Worm (Caenorhabditis elegans): Measurements from ENCODE around the gene R08C7.1.

Gene R08C7.1

DNA sequence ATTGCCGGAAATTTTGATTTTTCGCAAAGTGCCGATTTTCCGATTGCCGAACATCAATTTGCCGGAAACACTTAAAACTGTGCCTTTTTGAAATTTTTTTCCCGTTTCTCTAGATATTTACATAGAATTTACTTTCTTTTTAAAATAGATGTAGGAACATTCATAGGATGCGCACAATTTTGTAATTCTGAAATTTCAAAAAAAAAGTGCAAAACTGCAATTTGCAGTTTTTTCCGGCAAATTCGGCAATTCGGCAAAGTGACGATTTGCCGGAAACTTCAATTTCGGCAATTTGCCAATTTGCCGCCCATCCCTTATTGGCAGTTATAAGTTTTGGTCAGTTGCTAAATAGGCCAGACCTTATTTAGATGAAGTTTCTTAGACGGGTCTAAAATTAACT lies 5.0 kb downstream of the R08C7.1 start:
- TF ChIP-seq madf-2 (tag; optimal IDR thresholded peaks at IDR 0.05) (no peak), nhr-232 (tag; optimal IDR thresholded peaks at IDR 0.05) (no peak), pros-1 (tag; optimal IDR thresholded peaks at IDR 0.05) (no peak), elt-4 (tag; optimal IDR thresholded peaks at IDR 0.05) (no peak), rnt-1 (tag; optimal IDR thresholded peaks at IDR 0.05) (no peak), pax-1 (tag; optimal IDR thresholded peaks at IDR 0.05) (no peak), unc-42 (tag; optimal IDR thresholded peaks at IDR 0.05) (no peak), sox-4 (tag; optimal IDR thresholded peaks at IDR 0.05) (no peak)

DNA sequence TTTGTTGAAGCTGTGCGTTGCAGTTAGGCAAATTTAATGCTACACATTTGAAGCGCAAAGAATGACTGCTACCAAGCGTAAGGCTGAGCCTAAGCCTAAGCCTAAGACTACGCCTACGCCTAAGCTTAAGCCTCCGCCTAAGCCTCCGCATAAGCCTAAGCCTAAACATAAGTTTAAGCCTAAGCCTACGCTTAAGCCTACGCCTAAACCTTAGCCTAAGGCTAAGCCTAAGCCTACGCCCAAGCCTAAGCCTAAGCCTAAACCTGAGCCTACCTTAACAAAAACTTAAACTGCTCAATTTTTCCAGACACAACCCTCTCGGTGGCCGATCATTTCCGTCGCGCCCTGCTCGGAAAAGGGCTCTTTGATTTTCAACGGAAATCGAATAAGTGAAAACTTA lies 7.7 kb downstream of the R08C7.1 start:
- TF ChIP-seq F13H6.1 (tag; optimal IDR thresholded peaks at IDR 0.05): no peak
- TF ChIP-seq dmd-4 (tag; optimal IDR thresholded peaks at IDR 0.05; ENCODE audit: borderline replicate concordance): no peak
- no peak for TF ChIP-seq lim-6 (tag; optimal IDR thresholded peaks at IDR 0.05)
- TF ChIP-seq ceh-31 (tag; optimal IDR thresholded peaks at IDR 0.05): no peak
- no peak for TF ChIP-seq hlh-8 (tag; optimal IDR thresholded peaks at IDR 0.05)
- TF ChIP-seq pat-9 (tag; optimal IDR thresholded peaks at IDR 0.05): no peak

DNA sequence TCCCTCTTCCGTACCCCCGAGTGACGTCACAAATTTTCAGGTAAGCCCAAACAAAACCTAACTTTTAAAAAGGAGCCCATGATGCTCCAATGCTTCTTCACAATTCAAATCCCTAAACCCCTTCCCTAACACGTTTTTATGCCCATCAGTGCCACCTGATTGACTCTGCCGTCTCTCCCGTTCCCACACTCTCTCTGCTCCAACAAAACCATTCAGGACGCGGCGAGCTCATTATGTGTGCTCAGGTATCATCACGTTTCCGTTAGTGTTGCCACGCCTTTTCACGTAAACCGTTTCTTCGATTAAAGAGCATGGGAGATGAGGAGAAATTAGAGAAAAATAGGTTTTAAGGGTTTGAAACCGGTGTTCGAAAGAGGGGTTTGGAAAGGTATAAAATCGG lies 11.5 kb downstream of the R08C7.1 start, which contains the start of gene M01H9.2:
Gene M01H9.2 (minus strand): TSS at position 101 of the 400 bp plus-strand sequence.
- TF ChIP-seq tbx-2 (tag; optimal IDR thresholded peaks at IDR 0.05): no peak
- TF ChIP-seq ahr-1 (tag; optimal IDR thresholded peaks at IDR 0.05): no peak
- TF ChIP-seq unc-86 (tag; optimal IDR thresholded peaks at IDR 0.05): no peak
- no peak for TF ChIP-seq madf-2 (tag; optimal IDR thresholded peaks at IDR 0.05)
- TF ChIP-seq ceh-45 (GFP tag; IDR thresholded peaks at IDR 0.05): no peak
- no peak for TF ChIP-seq ttx-3 (tag; optimal IDR thresholded peaks at IDR 0.05)
- no peak for TF ChIP-seq lin-11 (tag; optimal IDR thresholded peaks at IDR 0.05)
- no peak for TF ChIP-seq pag-3 (tag; optimal IDR thresholded peaks at IDR 0.05; ENCODE audit: borderline replicate concordance)
- no peak for TF ChIP-seq sdc-2 (tag; optimal IDR thresholded peaks at IDR 0.05)
- TF ChIP-seq unc-42 (tag; optimal IDR thresholded peaks at IDR 0.05): no peak

DNA sequence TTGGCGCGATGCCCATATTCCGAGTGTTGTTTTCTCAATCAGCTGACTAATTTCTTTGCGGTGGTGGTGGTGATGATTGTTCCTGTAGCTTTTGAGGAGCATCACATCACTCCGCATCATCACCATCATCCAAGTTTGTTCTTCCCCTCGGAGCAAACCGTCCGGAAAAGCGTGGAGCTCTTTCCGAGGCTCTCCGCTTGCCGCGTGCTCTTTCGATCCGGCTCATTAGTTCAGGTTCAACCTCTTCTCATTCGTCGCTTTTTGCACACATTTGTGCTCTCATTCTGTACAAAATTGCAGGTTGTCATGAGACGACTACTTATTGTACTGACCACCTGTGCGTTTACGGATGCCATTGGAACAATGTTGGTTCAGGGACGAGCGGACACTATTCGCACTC lies 13.5 kb downstream of the R08C7.1 start, which contains the start of gene M01H9.5:
Gene M01H9.5 (plus strand): TSS at position 301 of the 400 bp plus-strand sequence.
- TF ChIP-seq hlh-30 (tag; optimal IDR thresholded peaks at IDR 0.05; ENCODE audit: insufficient read depth) (no peak), npax-4 (tag; optimal IDR thresholded peaks at IDR 0.05) (no peak), ceh-30 (tag; optimal IDR thresholded peaks at IDR 0.05) (no peak), rnt-1 (tag; optimal IDR thresholded peaks at IDR 0.05) (no peak), T23F11.4 (GFP tag; optimal IDR thresholded peaks at IDR 0.05) (no peak), syd-9 (tag; optimal IDR thresholded peaks at IDR 0.05) (no peak), lin-11 (tag; optimal IDR thresholded peaks at IDR 0.05) (no peak), fkh-10 (GFP tag; optimal IDR thresholded peaks at IDR 0.05) (no peak), Y22D7AL.16 (tag; optimal IDR thresholded peaks at IDR 0.05) (no peak), nfya-1 (tag; optimal IDR thresholded peaks at IDR 0.05) (no peak), unc-55 (GFP tag; optimal IDR thresholded peaks at IDR 0.05) (no peak), hlh-13 (GFP tag; optimal IDR thresholded peaks at IDR 0.05) (no peak), ztf-16 (tag; optimal IDR thresholded peaks at IDR 0.05) (no peak), pqm-1 (tag; optimal IDR thresholded peaks at IDR 0.05) (no peak), ttx-3 (tag; optimal IDR thresholded peaks at IDR 0.05) (no peak)

ce11 chrIV:4468046-4468727 lies 16.5 kb downstream of the R08C7.1 start:
- no peak for TF ChIP-seq mec-3 (tag; optimal IDR thresholded peaks at IDR 0.05; ENCODE audit: borderline replicate concordance)
- peak; percentile 40 for TF ChIP-seq ama-1 (optimal IDR thresholded peaks at IDR 0.05)
